Worm (Caenorhabditis elegans): ENCODE data around the gene Y39E4B.5.
A peak's percentile ranks its signal among the peaks of the same experiment; 100 is the strongest.

The Y39E4B.5 gene

DNA sequence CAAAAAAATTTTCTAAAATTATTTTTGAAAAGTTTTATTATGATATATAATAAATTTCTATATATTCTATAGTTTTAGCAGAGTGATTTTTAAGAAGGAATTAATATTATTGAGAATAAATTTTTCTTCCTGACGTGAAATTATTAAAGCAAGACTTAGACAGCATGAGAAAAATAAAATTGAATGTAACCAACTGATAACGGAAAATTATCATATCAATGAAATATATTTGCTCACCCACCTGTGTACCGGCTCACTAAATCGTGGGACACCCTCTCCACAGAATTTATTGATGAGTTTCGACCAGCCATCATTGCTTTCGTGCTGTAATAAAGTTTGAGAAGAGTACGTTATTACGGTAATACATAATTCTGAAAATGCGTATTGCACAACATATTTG, 30.4 kb upstream of the Y39E4B.5 start, which contains the start of gene bre-2:
TSS of gene bre-2 (minus strand) at position 326 of the 400 bp plus-strand sequence.
- TF ChIP-seq attf-5 (GFP tag; optimal IDR thresholded peaks at IDR 0.05): no peak
- no peak for TF ChIP-seq nfya-1 (tag; optimal IDR thresholded peaks at IDR 0.05; ENCODE audit: borderline replicate concordance, insufficient read depth)
- no peak for TF ChIP-seq attf-3 (GFP tag; conservative IDR thresholded peaks at IDR 0.05)
- no peak for TF ChIP-seq madf-3 (GFP tag; IDR thresholded peaks at IDR 0.05)

DNA sequence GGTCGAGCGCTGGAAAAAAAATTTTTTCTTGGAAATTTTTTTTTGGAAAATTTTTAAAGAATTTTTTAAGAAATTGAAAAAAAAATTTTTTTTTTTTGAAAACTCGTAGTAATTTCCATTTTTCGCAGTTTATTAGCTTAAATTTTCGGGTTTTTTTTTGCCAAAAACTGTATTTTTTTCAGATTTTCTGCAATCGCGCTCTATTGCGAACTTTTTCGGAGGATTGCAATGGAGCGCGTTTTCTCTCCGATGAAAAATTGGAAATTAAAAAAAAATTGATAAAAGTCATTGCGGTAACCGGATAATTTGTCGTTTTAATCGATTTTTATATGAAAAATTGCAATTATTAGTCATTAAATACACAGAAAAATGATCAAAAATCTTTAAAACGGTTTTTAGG, 18.0 kb upstream of the Y39E4B.5 start:
- TF ChIP-seq akir-1 (GFP tag; optimal IDR thresholded peaks at IDR 0.05) (no peak), D2030.7 (GFP tag; IDR thresholded peaks at IDR 0.05) (peak; percentile 33; the same call in 1 of the 2 replicates), sdz-38 (tag; optimal IDR thresholded peaks at IDR 0.05) (no peak), atf-7 (tag; optimal IDR thresholded peaks at IDR 0.05) (no peak), bed-1 (GFP tag; IDR thresholded peaks at IDR 0.05) (no peak), lin-35 (GFP tag; optimal IDR thresholded peaks at IDR 0.05) (no peak), mel-28 (tag; optimal IDR thresholded peaks at IDR 0.05; ENCODE audit: borderline replicate concordance) (no peak), pbrm-1 (GFP tag; IDR thresholded peaks at IDR 0.05) (no peak), snpc-1.3 (tag; optimal IDR thresholded peaks at IDR 0.05; ENCODE audit: insufficient read depth) (no peak), sea-2 (GFP tag; IDR thresholded peaks at IDR 0.05) (no peak), Y79H2A.3 (GFP tag; conservative IDR thresholded peaks at IDR 0.05) (no peak), zfh-2 (GFP tag; conservative IDR thresholded peaks at IDR 0.05) (no peak), mcd-1 (GFP tag; IDR thresholded peaks at IDR 0.05) (peak; percentile 75), B0261.1 (tag; optimal IDR thresholded peaks at IDR 0.05) (no peak), lsl-1 (GFP tag; optimal IDR thresholded peaks at IDR 0.05) (peak; percentile 47), Y95B8A.8 (GFP tag; IDR thresholded peaks at IDR 0.05) (no peak), unc-62 (GFP tag; optimal IDR thresholded peaks at IDR 0.05) (no peak), chd-7 (tag; optimal IDR thresholded peaks at IDR 0.05) (no peak), madf-3 (GFP tag; IDR thresholded peaks at IDR 0.05) (no peak), nfya-1 (tag; optimal IDR thresholded peaks at IDR 0.05; ENCODE audit: borderline replicate concordance, insufficient read depth) (no peak), efl-1 (GFP tag; optimal IDR thresholded peaks at IDR 0.05) (peak; percentile 34), let-526 (GFP tag; IDR thresholded peaks at IDR 0.05) (no peak), hsf-1 (GFP tag; IDR thresholded peaks at IDR 0.05) (no peak), ztf-18 (tag; optimal IDR thresholded peaks at IDR 0.05) (no peak), Y67H2A.10 (GFP tag; conservative IDR thresholded peaks at IDR 0.05) (no peak), attf-6 (GFP tag; IDR thresholded peaks at IDR 0.05) (no peak), dpff-1 (tag; optimal IDR thresholded peaks at IDR 0.05) (no peak), ceh-40 (GFP tag; IDR thresholded peaks at IDR 0.05) (no peak), ztf-6 (GFP tag; IDR thresholded peaks at IDR 0.05) (no peak), cebp-2 (GFP tag; IDR thresholded peaks at IDR 0.05) (no peak)

DNA sequence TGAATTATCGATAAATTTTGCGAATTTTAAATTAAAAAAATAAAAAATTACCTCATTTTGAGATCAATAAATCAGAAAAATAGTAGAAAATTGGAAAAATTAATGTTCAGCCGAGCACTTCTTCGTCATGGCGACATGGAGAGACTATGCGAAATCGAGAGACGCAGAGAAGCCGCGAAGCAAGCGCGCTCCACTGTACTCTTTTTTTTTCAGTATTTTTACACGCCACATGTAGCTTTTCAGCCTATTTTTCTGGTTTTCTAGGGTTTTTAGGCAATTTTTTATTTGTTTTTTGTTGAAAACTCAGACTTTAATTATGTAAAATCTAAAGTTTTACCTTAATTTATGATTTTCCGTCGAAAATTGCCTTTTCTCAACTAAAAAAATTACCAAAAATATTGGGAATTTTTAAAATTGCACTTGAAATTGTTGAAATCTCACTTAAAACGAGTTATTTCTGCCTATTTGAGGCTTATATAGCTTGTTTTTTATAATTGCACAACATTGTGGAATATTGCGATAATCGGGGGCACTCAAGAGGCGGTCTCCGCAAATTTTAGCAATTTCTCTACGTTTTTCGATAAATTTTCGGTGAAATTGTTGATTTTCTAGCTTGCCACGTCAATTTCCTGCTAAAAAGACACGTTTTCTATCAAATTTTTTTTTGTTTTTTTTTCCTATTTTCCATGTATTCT, 16.9 kb upstream of the Y39E4B.5 start, which contains the start of gene Y39E4B.10:
TSS of gene Y39E4B.10 (minus strand) at position 162 of the 695 bp plus-strand sequence.
- TF ChIP-seq D2030.7 (GFP tag; IDR thresholded peaks at IDR 0.05) (0 out of 2 replicates have a peak, but pooled peaks have one; percentile 24), Y56A3A.18 (GFP tag; IDR thresholded peaks at IDR 0.05) (no peak), madf-8 (GFP tag; conservative IDR thresholded peaks at IDR 0.05) (no peak), mcd-1 (GFP tag; IDR thresholded peaks at IDR 0.05) (peak; percentile 96), sdz-38 (tag; optimal IDR thresholded peaks at IDR 0.05) (no peak), ztf-22 (GFP tag; optimal IDR thresholded peaks at IDR 0.05) (no peak), dox-1 (GFP tag; IDR thresholded peaks at IDR 0.05) (no peak), hmg-1.2 (GFP tag; IDR thresholded peaks at IDR 0.05) (peak; percentile 99), efl-1 (GFP tag; optimal IDR thresholded peaks at IDR 0.05) (peak; percentile 22), gei-17 (GFP tag; optimal IDR thresholded peaks at IDR 0.05) (no peak), lin-35 (GFP tag; optimal IDR thresholded peaks at IDR 0.05) (peak in 1 of 3 experiments; percentile 21), lir-1 (GFP tag; conservative IDR thresholded peaks at IDR 0.05) (no peak)

Data from whole organism, young adult.